Worm (Caenorhabditis elegans): ENCODE measurements around the gene lips-13.

lips-13 gene

ce11 chrII:1141720-1142574 is 24.1 kb upstream of the lips-13 start:
- TF ChIP-seq ZK546.5 (tag; optimal IDR thresholded peaks at IDR 0.05) (no peak), D1046.2 (GFP tag; IDR thresholded peaks at IDR 0.05) (no peak), ces-1 (GFP tag; optimal IDR thresholded peaks at IDR 0.05) (no peak), php-3 (GFP tag; IDR thresholded peaks at IDR 0.05) (no peak), hlh-30 (tag; optimal IDR thresholded peaks at IDR 0.05; ENCODE audit: insufficient read depth) (no peak), ceh-28 (tag; optimal IDR thresholded peaks at IDR 0.05) (no peak), skn-1 (tag; optimal IDR thresholded peaks at IDR 0.05) (no peak), lin-38 (GFP tag; IDR thresholded peaks at IDR 0.05) (no peak), ztf-11 (tag; optimal IDR thresholded peaks at IDR 0.05) (no peak), mdt-29 (GFP tag; IDR thresholded peaks at IDR 0.05) (no peak), set-16 (GFP tag; IDR thresholded peaks at IDR 0.05) (peak; percentile 64), ceh-20 (GFP tag; IDR thresholded peaks at IDR 0.05) (no peak), gei-8 (GFP tag; optimal IDR thresholded peaks at IDR 0.05) (no peak), ceh-32 (tag; optimal IDR thresholded peaks at IDR 0.05; ENCODE audit: poor library complexity) (no peak), R02D3.7 (tag; optimal IDR thresholded peaks at IDR 0.05) (no peak), mdl-1 (tag; optimal IDR thresholded peaks at IDR 0.05) (no peak), mep-1 (tag; optimal IDR thresholded peaks at IDR 0.05) (no peak), lir-3 (tag; optimal IDR thresholded peaks at IDR 0.05) (no peak), fkh-10 (GFP tag; optimal IDR thresholded peaks at IDR 0.05) (no peak), zip-2 (tag; optimal IDR thresholded peaks at IDR 0.05) (no peak), nhr-10 (tag; optimal IDR thresholded peaks at IDR 0.05) (no peak), nhr-6 (tag; optimal IDR thresholded peaks at IDR 0.05) (no peak), egl-43 (GFP tag; IDR thresholded peaks at IDR 0.05) (peak; percentile 17; the same call in 1 of the 2 replicates), ceh-62 (tag; optimal IDR thresholded peaks at IDR 0.05) (no peak), hlh-11 (tag; optimal IDR thresholded peaks at IDR 0.05) (peak; percentile 3), aha-1 (tag) (no peak), ZK337.2 (GFP tag; IDR thresholded peaks at IDR 0.05) (no peak), vab-7 (GFP tag; IDR thresholded peaks at IDR 0.05) (no peak), daf-12 (tag; optimal IDR thresholded peaks at IDR 0.05) (no peak), cey-2 (tag; optimal IDR thresholded peaks at IDR 0.05; ENCODE audit: borderline replicate concordance, insufficient read depth) (no peak), F44E2.7 (GFP tag; IDR thresholded peaks at IDR 0.05) (no peak), daf-19 (GFP tag; conservative IDR thresholded peaks at IDR 0.05) (no peak), tag-97 (GFP tag; IDR thresholded peaks at IDR 0.05) (no peak), nhr-11 (tag; optimal IDR thresholded peaks at IDR 0.05) (no peak), saeg-2 (GFP tag; IDR thresholded peaks at IDR 0.05) (no peak), dpl-1 (GFP tag; optimal IDR thresholded peaks at IDR 0.05) (no peak), fos-1 (tag; optimal IDR thresholded peaks at IDR 0.05) (no peak), pqm-1 (tag; optimal IDR thresholded peaks at IDR 0.05) (no peak), dve-1 (tag; optimal IDR thresholded peaks at IDR 0.05; ENCODE audit: insufficient read depth) (no peak), attf-4 (tag; optimal IDR thresholded peaks at IDR 0.05) (no peak), sdz-12 (GFP tag; optimal IDR thresholded peaks at IDR 0.05) (no peak), hif-1 (tag; optimal IDR thresholded peaks at IDR 0.05) (no peak), madf-9 (GFP tag; conservative IDR thresholded peaks at IDR 0.05) (no peak), dmd-6 (GFP tag; IDR thresholded peaks at IDR 0.05) (no peak), duxl-1 (tag; optimal IDR thresholded peaks at IDR 0.05; ENCODE audit: poor library complexity) (no peak), ama-1 (optimal IDR thresholded peaks at IDR 0.05) (no peak), mxl-3 (GFP tag; optimal IDR thresholded peaks at IDR 0.05) (peak; percentile 20), rbr-2 (tag; optimal IDR thresholded peaks at IDR 0.05) (no peak), zag-1 (tag; optimal IDR thresholded peaks at IDR 0.05) (no peak), daf-16 (GFP tag; optimal IDR thresholded peaks at IDR 0.05) (no peak), daf-16 (tag; optimal IDR thresholded peaks at IDR 0.05) (no peak)

Data from whole organism, L4 larva.